Worm (Caenorhabditis elegans) whole organism, L4 larva: ENCODE data around the gene srv-14.

Experiments used
- ceh-20 ChIP-seq: fragments of 200-800 bp; sonication (Bioruptor generic); IDR thresholded peaks from 2 replicates; pipeline ENCODE4 v1.3.6; 2022; ENCODE audit warnings: missing genetic modification reagents, missing genetic modification characterization, missing compliant biosample characterization
- egl-27 ChIP-seq: sonication (generic microtip); optimal IDR thresholded peaks from 3 replicates; lab custom pipeline; 2017; ENCODE audit warnings: missing biosample characterization, missing genetic modification reagents, missing genetic modification characterization
- fkh-10 ChIP-seq: fragments of 150-350 bp; optimal IDR thresholded peaks from 2 replicates; lab custom pipeline; 2014; ENCODE audit warnings: missing biosample characterization, missing genetic modification reagents, missing genetic modification characterization
- fos-1 ChIP-seq: fragments of 150-350 bp; optimal IDR thresholded peaks from 2 replicates; lab custom pipeline; 2014; ENCODE audit warnings: missing biosample characterization, missing genetic modification characterization
- gei-8 ChIP-seq: fragments of 200-800 bp; sonication (Bioruptor generic); optimal IDR thresholded peaks from 2 replicates; lab custom pipeline; 2018; ENCODE audit warnings: mild to moderate bottlenecking, missing genetic modification characterization, missing compliant biosample characterization
- hlh-11 ChIP-seq: fragments of 200-800 bp; sonication (Bioruptor generic); optimal IDR thresholded peaks from 2 replicates; lab custom pipeline; 2018; ENCODE audit warnings: mild to moderate bottlenecking, missing genetic modification characterization, missing compliant biosample characterization
- lin-39 ChIP-seq: fragments of 150-350 bp; optimal IDR thresholded peaks from 2 replicates; lab custom pipeline; 2014; ENCODE audit warnings: missing biosample characterization, missing genetic modification reagents, missing genetic modification characterization
- mdl-1 ChIP-seq, 2 experiments: fragments of 150-350 bp in 1 of 2; sonication (generic microtip) in 1 of 2; optimal IDR thresholded peaks; 2 replicates each; lab custom pipeline; 2014 to 2017; ENCODE audit warnings: missing biosample characterization in 2 of 2, missing genetic modification characterization in 2 of 2
- mep-1 ChIP-seq: fragments of 150-350 bp; sonication (generic microtip); optimal IDR thresholded peaks from 3 replicates; lab custom pipeline; 2014; ENCODE audit warnings: missing biosample characterization, missing genetic modification characterization
- nhr-102 ChIP-seq: sonication (generic microtip); optimal IDR thresholded peaks from 2 replicates; lab custom pipeline; 2016; ENCODE audit warnings: mild to moderate bottlenecking, missing genetic modification characterization, moderate library complexity, missing compliant biosample characterization
- nhr-11 ChIP-seq: fragments of 150-350 bp; optimal IDR thresholded peaks from 2 replicates; lab custom pipeline; 2014; ENCODE audit warnings: missing biosample characterization, missing genetic modification characterization
- nhr-28 ChIP-seq: fragments of 150-350 bp; optimal IDR thresholded peaks from 2 replicates; lab custom pipeline; 2014; ENCODE audit warnings: missing biosample characterization, missing genetic modification characterization
- pqm-1 ChIP-seq: sonication (generic microtip); optimal IDR thresholded peaks from 2 replicates; lab custom pipeline; 2017; ENCODE audit warnings: missing biosample characterization, missing genetic modification characterization

ce11 chrIV:15861499-15861898 is 32.5 kb downstream of the srv-14 start:
- TF ChIP-seq nhr-28 (tag; lab: Kevin White, UChicago) (no peak), fos-1 (no peak), egl-27 (no peak), nhr-11 (tag; lab: Kevin White, UChicago) (no peak), fkh-10 (GFP tag; lab: Kevin White, UChicago) (no peak), lin-39 (tag; lab: Kevin White, UChicago) (no peak), ceh-20 (no peak), mep-1 (tag; lab: Kevin White, UChicago) (no peak), hlh-11 (tag; lab: Kevin White, UChicago) (no peak), pqm-1 (no peak), mdl-1 (tag; optimal IDR thresholded peaks at IDR 0.05; lab: Kevin White, UChicago) (no peak), gei-8 (no peak), nhr-102 (tag; lab: Kevin White, UChicago) (no peak)
